Worm (Caenorhabditis elegans) whole organism, late embryonic: ENCODE results near the gene ttbk-2.2.

Source experiments
- C08G9.2 ChIP-seq: sonication (generic microtip); optimal IDR thresholded peaks from 2 replicates; lab custom pipeline; 2016; ENCODE audit warnings: mild to moderate bottlenecking, missing genetic modification characterization, moderate library complexity, missing compliant biosample characterization
- dve-1 ChIP-seq: sonication (generic microtip); optimal IDR thresholded peaks from 2 replicates; lab custom pipeline; 2017; ENCODE audit warnings: antibody characterized with exemption, mild to moderate bottlenecking, missing genetic modification characterization, missing compliant biosample characterization
- nhr-11 ChIP-seq: fragments of 150-350 bp; optimal IDR thresholded peaks from 2 replicates; lab custom pipeline; 2014; ENCODE audit warnings: missing biosample characterization, missing genetic modification characterization

ce11 chrIV:5031346-5031745, 35.4 kb downstream of the ttbk-2.2 start:
- no peak for TF ChIP-seq dve-1 (tag; lab: Kevin White, UChicago)
- no peak for TF ChIP-seq C08G9.2 (tag; lab: Kevin White, UChicago)
- TF ChIP-seq nhr-11 (tag; lab: Kevin White, UChicago), result no peak
